Worm (Caenorhabditis elegans): ENCODE measurements around the gene T24H7.8.

DNA sequence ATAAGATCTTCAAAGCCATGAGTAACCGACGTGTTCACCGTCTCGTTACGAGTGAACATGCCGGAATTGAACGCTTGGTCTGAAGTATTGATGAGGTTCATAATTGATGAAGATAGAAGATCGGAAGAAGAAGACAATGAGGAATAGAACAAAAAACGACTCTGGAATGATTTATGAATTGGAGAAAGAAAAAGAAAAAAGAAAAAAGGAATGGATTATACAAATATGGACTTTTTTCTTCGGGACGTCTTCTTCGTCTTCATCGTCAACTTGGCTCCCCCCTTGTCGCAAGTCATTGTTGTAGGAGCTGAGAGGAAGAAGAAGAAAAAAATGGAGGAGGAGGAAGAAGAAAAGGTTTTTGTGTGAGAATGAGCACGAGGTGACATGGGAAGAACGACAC, 14.9 kb upstream of the T24H7.8 start, which contains the start of gene srsy-2:
- TF ChIP-seq nhr-23 (tag; optimal IDR thresholded peaks at IDR 0.05), result no peak
- no peak for TF ChIP-seq pha-4 (tag; optimal IDR thresholded peaks at IDR 0.05)
- no peak for TF ChIP-seq nhr-28 (tag; optimal IDR thresholded peaks at IDR 0.05)
- no peak for TF ChIP-seq fos-1 (tag; optimal IDR thresholded peaks at IDR 0.05)
- TF ChIP-seq lsy-12 (tag; optimal IDR thresholded peaks at IDR 0.05), result no peak
- TF ChIP-seq ztf-4 (tag; optimal IDR thresholded peaks at IDR 0.05), result no peak
- TF ChIP-seq mdl-1 (tag; optimal IDR thresholded peaks at IDR 0.05), result no peak
- TF ChIP-seq unc-62 (GFP tag; optimal IDR thresholded peaks at IDR 0.05), result no peak
- no peak for TF ChIP-seq nfya-1 (tag; optimal IDR thresholded peaks at IDR 0.05; ENCODE audit: insufficient read depth)
- TF ChIP-seq elt-1 (tag; optimal IDR thresholded peaks at IDR 0.05), result no peak
- TF ChIP-seq ama-1 (optimal IDR thresholded peaks at IDR 0.05), result no peak

All from whole organism, L3 larva.